Worm (Caenorhabditis elegans) whole organism, L3 larva: ENCODE data around the gene pals-39.

Source experiments
- egl-27 ChIP-seq: sonication (generic microtip); optimal IDR thresholded peaks from 4 replicates; lab custom pipeline; 2017; ENCODE audit warnings: missing biosample characterization, missing genetic modification reagents, missing genetic modification characterization
- elt-3 ChIP-seq, 3 experiments: fragments of 150-350 bp in 1 of 3; sonication (generic microtip) in 2 of 3; optimal IDR thresholded peaks; 2 replicates in 2 of 3; 4 replicates in 1 of 3; lab custom pipeline; 2014 to 2017; ENCODE audit warnings: missing biosample characterization in 3 of 3, missing genetic modification characterization in 3 of 3
- fkh-10 ChIP-seq: sonication (generic microtip); optimal IDR thresholded peaks from 2 replicates; lab custom pipeline; 2017; ENCODE audit warnings: missing biosample characterization, missing genetic modification reagents, missing genetic modification characterization
- fos-1 ChIP-seq: fragments of 150-350 bp; optimal IDR thresholded peaks from 2 replicates; lab custom pipeline; 2014; ENCODE audit warnings: missing biosample characterization, missing genetic modification characterization
- lin-15B ChIP-seq: fragments of 150-350 bp; optimal IDR thresholded peaks from 2 replicates; lab custom pipeline; 2014; ENCODE audit warnings: missing biosample characterization, missing genetic modification characterization
- mdl-1 ChIP-seq: fragments of 150-350 bp; optimal IDR thresholded peaks from 2 replicates; lab custom pipeline; 2014; ENCODE audit warnings: missing biosample characterization, missing genetic modification characterization
- nhr-77 ChIP-seq: fragments of 150-350 bp; optimal IDR thresholded peaks from 2 replicates; lab custom pipeline; 2014; ENCODE audit warnings: missing biosample characterization, missing genetic modification characterization
- sea-2 ChIP-seq: fragments of 150-350 bp; sonication (generic microtip); optimal IDR thresholded peaks from 4 replicates; lab custom pipeline; 2014; ENCODE audit warnings: missing biosample characterization, missing genetic modification reagents, missing genetic modification characterization
- snpc-4 ChIP-seq: fragments of 150-350 bp; optimal IDR thresholded peaks from 2 replicates; lab custom pipeline; 2014; ENCODE audit warnings: missing biosample characterization, missing genetic modification characterization
- unc-39 ChIP-seq: sonication (generic microtip); optimal IDR thresholded peaks from 4 replicates; lab custom pipeline; 2017; ENCODE audit warnings: missing biosample characterization, missing genetic modification characterization
- unc-62 ChIP-seq: fragments of 150-350 bp; sonication (generic microtip); optimal IDR thresholded peaks from 4 replicates; lab custom pipeline; 2014; ENCODE audit warnings: missing biosample characterization, missing genetic modification reagents, missing genetic modification characterization

DNA sequence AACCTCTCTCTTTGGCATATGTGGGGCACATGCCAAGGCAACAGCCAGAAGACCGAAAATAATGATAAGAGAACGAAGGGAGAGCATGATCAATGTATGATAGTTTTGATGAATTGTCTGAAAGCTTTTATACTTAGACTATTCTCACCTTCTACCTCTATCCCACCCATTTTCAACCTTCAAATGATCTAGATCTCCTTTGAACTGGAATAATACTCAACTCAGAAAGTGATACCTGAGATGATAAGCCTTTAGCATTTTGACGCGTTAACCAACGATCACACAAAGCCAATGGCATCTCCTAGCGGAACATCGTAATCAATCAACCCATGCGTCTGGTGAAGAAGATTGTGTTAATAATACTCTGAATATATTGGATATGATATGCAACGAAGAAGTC lies 39.1 kb downstream of the pals-39 start, which contains the start of gene K01D12.9:
- no peak for TF ChIP-seq nhr-77 (tag; lab: Kevin White, UChicago)
- no peak for TF ChIP-seq unc-62 (GFP tag; lab: Kevin White, UChicago)
- no peak for TF ChIP-seq mdl-1 (tag; lab: Kevin White, UChicago)
- no peak for TF ChIP-seq fkh-10 (GFP tag; lab: Kevin White, UChicago)
- no peak for TF ChIP-seq unc-39
- no peak for TF ChIP-seq snpc-4 (tag; lab: Kevin White, UChicago)
- TF ChIP-seq sea-2 (GFP tag; lab: Kevin White, UChicago): no peak
- no peak for TF ChIP-seq lin-15B (tag; lab: Kevin White, UChicago)
- no peak for TF ChIP-seq egl-27 (tag; lab: Kevin White, UChicago)
- no peak for TF ChIP-seq elt-3 (tag; optimal IDR thresholded peaks at IDR 0.05; lab: Kevin White, UChicago)
- TF ChIP-seq fos-1 (tag; lab: Kevin White, UChicago): no peak
